Worm (Caenorhabditis elegans) whole organism, L3 larva: ENCODE data around the gene cec-5.

Experiments
- elt-2 ChIP-seq: sonication (generic microtip); optimal IDR thresholded peaks from 2 replicates; lab custom pipeline; 2016; ENCODE audit warnings: missing genetic modification reagents, mild to moderate bottlenecking, missing genetic modification characterization, missing compliant biosample characterization
- fkh-10 ChIP-seq: sonication (generic microtip); optimal IDR thresholded peaks from 2 replicates; lab custom pipeline; 2017; ENCODE audit warnings: missing biosample characterization, missing genetic modification reagents, missing genetic modification characterization
- fos-1 ChIP-seq: fragments of 150-350 bp; optimal IDR thresholded peaks from 2 replicates; lab custom pipeline; 2014; ENCODE audit warnings: missing biosample characterization, missing genetic modification characterization
- jun-1 ChIP-seq: fragments of 150-350 bp; optimal IDR thresholded peaks from 2 replicates; lab custom pipeline; 2014; ENCODE audit warnings: missing biosample characterization, missing genetic modification reagents, missing genetic modification characterization
- mdl-1 ChIP-seq: fragments of 150-350 bp; optimal IDR thresholded peaks from 2 replicates; lab custom pipeline; 2014; ENCODE audit warnings: missing biosample characterization, missing genetic modification characterization
- nfya-1 ChIP-seq: sonication (generic microtip); optimal IDR thresholded peaks from 2 replicates; lab custom pipeline; 2017; ENCODE audit warnings: missing genetic modification characterization, mild to moderate bottlenecking, missing compliant biosample characterization, antibody characterized with exemption, moderate library complexity; ENCODE audit not compliant: insufficient read depth
- nhr-11 ChIP-seq: fragments of 150-350 bp; optimal IDR thresholded peaks from 2 replicates; lab custom pipeline; 2014; ENCODE audit warnings: missing biosample characterization, missing genetic modification characterization
- nhr-12 ChIP-seq: fragments of 150-350 bp; optimal IDR thresholded peaks from 2 replicates; lab custom pipeline; 2014; ENCODE audit warnings: missing biosample characterization, missing genetic modification characterization
- nhr-43 ChIP-seq: sonication (generic microtip); optimal IDR thresholded peaks from 2 replicates; lab custom pipeline; 2016; ENCODE audit warnings: mild to moderate bottlenecking, missing genetic modification characterization, missing compliant biosample characterization; ENCODE audit not compliant: poor library complexity, severe bottlenecking
- nhr-76 ChIP-seq: fragments of 150-350 bp; sonication (generic microtip); optimal IDR thresholded peaks from 5 replicates; lab custom pipeline; 2014; ENCODE audit warnings: missing biosample characterization, missing genetic modification characterization
- pha-4 ChIP-seq: fragments of 150-350 bp; optimal IDR thresholded peaks from 2 replicates; lab custom pipeline; 2014; ENCODE audit warnings: missing biosample characterization, missing genetic modification reagents, missing genetic modification characterization
- unc-62 ChIP-seq: fragments of 150-350 bp; sonication (generic microtip); optimal IDR thresholded peaks from 4 replicates; lab custom pipeline; 2014; ENCODE audit warnings: missing biosample characterization, missing genetic modification reagents, missing genetic modification characterization
- zag-1 ChIP-seq: fragments of 150-350 bp; optimal IDR thresholded peaks from 2 replicates; lab custom pipeline; 2014; ENCODE audit warnings: missing biosample characterization, missing genetic modification characterization

DNA sequence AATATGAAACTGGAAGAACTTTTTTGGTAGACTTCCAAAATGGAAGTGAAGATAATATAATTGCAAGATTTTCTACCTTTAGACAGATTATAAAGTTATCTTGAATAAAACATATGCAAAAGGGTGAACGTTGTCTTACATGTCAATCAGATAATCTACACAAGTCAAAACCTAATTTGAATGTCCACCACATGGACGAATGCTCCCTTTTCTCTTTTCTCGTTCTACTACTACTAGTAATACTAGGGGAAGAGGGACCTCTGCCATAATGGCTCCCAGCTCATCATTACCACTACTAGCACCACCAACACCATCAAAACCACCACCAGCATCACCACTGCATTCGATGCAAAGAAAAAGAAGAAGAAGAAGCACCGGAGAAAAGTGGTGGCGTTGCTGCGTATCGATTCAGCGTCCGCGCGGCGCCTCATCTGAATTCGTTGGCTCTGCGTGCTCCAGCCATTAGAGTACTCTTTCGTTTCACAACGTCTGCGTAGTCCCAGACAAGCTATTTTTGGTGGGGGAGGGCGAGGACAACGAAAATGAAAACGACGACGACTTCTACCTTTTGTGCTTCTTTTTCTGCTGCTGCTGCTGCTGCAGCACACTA is 5.5 kb upstream of the cec-5 start:
- TF ChIP-seq elt-2 (tag; lab: Kevin White, UChicago) (no peak), fkh-10 (GFP tag; lab: Kevin White, UChicago) (no peak), nfya-1 (tag; lab: Kevin White, UChicago) (peak; percentile 51), nhr-12 (tag; lab: Kevin White, UChicago) (no peak), mdl-1 (tag; lab: Kevin White, UChicago) (no peak), pha-4 (tag; lab: Kevin White, UChicago) (no peak), nhr-11 (tag; lab: Kevin White, UChicago) (no peak), nhr-76 (no peak), unc-62 (GFP tag; lab: Kevin White, UChicago) (no peak), zag-1 (no peak), jun-1 (tag; lab: Kevin White, UChicago) (no peak), fos-1 (tag; lab: Kevin White, UChicago) (no peak), nhr-43 (no peak)
